Fruit fly (Drosophila melanogaster) whole organism, embryonic: ENCODE results near the gene CG43993.

Experiments
- Aef1 ChIP-seq: fragments of 200-800 bp; sonication (Bioruptor generic); IDR thresholded peaks from 3 replicates; pipeline ENCODE4 v1.3.6; 2022; ENCODE audit warnings: missing biosample characterization, missing genetic modification characterization
- Atf3 ChIP-seq: fragments of 200-800 bp; sonication (Bioruptor generic); optimal IDR thresholded peaks from 3 replicates; lab custom pipeline; 2016; ENCODE audit warnings: missing biosample characterization, missing genetic modification characterization
- B-H2 ChIP-seq: fragments of 200-800 bp; sonication (Bioruptor generic); optimal IDR thresholded peaks from 2 replicates; lab custom pipeline; 2018; ENCODE audit warnings: missing biosample characterization, mild to moderate bottlenecking, missing genetic modification characterization
- CG10147 ChIP-seq: fragments of 200-800 bp; sonication (Bioruptor generic); optimal IDR thresholded peaks from 2 replicates; lab custom pipeline; 2019; ENCODE audit warnings: missing biosample characterization, mild to moderate bottlenecking, missing genetic modification characterization, moderate library complexity
- CG11247 ChIP-seq: fragments of 200-800 bp; sonication (Bioruptor generic); IDR thresholded peaks from 2 replicates; pipeline ENCODE4 v1.3.6; 2022; ENCODE audit warnings: missing biosample characterization, missing genetic modification characterization
- CG11398 ChIP-seq: fragments of 200-800 bp; sonication (Bioruptor generic); optimal IDR thresholded peaks from 2 replicates; lab custom pipeline; 2016; ENCODE audit warnings: missing biosample characterization, missing genetic modification characterization
- CG12155 ChIP-seq: fragments of 200-800 bp; sonication (Bioruptor generic); optimal IDR thresholded peaks from 3 replicates; lab custom pipeline; 2016; ENCODE audit warnings: missing biosample characterization, missing genetic modification characterization
- CG12744 ChIP-seq: fragments of 200-800 bp; sonication (Bioruptor generic); optimal IDR thresholded peaks from 2 replicates; lab custom pipeline; 2016; ENCODE audit warnings: missing biosample characterization, missing genetic modification characterization
- CG12942 ChIP-seq: fragments of 200-800 bp; sonication (Bioruptor generic); optimal IDR thresholded peaks from 3 replicates; lab custom pipeline; 2016; ENCODE audit warnings: missing biosample characterization, missing genetic modification characterization
- CG14441 ChIP-seq: fragments of 200-800 bp; sonication (Bioruptor generic); IDR thresholded peaks from 2 replicates; pipeline ENCODE4 v1.3.6; 2022; ENCODE audit warnings: missing biosample characterization, missing genetic modification characterization
- CG15269 ChIP-seq: fragments of 200-800 bp; sonication (Bioruptor generic); optimal IDR thresholded peaks from 2 replicates; lab custom pipeline; 2018; ENCODE audit warnings: missing biosample characterization, mild to moderate bottlenecking, missing genetic modification characterization, moderate library complexity
- CG2199 ChIP-seq: fragments of 200-800 bp; sonication (Bioruptor generic); IDR thresholded peaks from 3 replicates; pipeline ENCODE4 v1.3.6; 2022; ENCODE audit warnings: missing biosample characterization, missing genetic modification characterization
- CG32767 ChIP-seq: fragments of 200-800 bp; sonication (Bioruptor generic); IDR thresholded peaks from 2 replicates; pipeline ENCODE4 v1.3.6; 2022; ENCODE audit warnings: missing biosample characterization, missing genetic modification characterization
- CG43689 ChIP-seq: fragments of 200-800 bp; sonication (Bioruptor generic); IDR thresholded peaks from 2 replicates; pipeline ENCODE4 v1.3.6; 2022; ENCODE audit warnings: missing biosample characterization, missing genetic modification characterization
- CG4617 ChIP-seq: fragments of 200-800 bp; sonication (Bioruptor generic); optimal IDR thresholded peaks from 3 replicates; lab custom pipeline; 2016; ENCODE audit warnings: missing biosample characterization, missing genetic modification characterization, borderline replicate concordance
- CG6683 ChIP-seq: fragments of 200-800 bp; sonication (Bioruptor generic); optimal IDR thresholded peaks from 2 replicates; lab custom pipeline; 2017; ENCODE audit warnings: missing biosample characterization, mild to moderate bottlenecking, missing genetic modification characterization, missing genetic modification reagents
- CG7372 ChIP-seq: fragments of 200-800 bp; sonication (Bioruptor generic); IDR thresholded peaks from 2 replicates; pipeline ENCODE4 v1.3.6; 2022; ENCODE audit warnings: missing biosample characterization, missing genetic modification characterization
- CG8281 ChIP-seq: fragments of 200-800 bp; sonication (Bioruptor generic); optimal IDR thresholded peaks from 2 replicates; lab custom pipeline; 2018; ENCODE audit warnings: missing biosample characterization, mild to moderate bottlenecking, missing genetic modification characterization, moderate library complexity
- CG8765 ChIP-seq: fragments of 200-800 bp; sonication (Bioruptor generic); IDR thresholded peaks from 2 replicates; pipeline ENCODE4 v1.3.6; 2022; ENCODE audit warnings: missing biosample characterization, missing genetic modification characterization
- CG8924 ChIP-seq: fragments of 200-800 bp; optimal IDR thresholded peaks from 3 replicates; lab custom pipeline; 2019; ENCODE audit warnings: missing biosample characterization, mild to moderate bottlenecking, missing genetic modification characterization, moderate library complexity
- CoRest ChIP-seq: fragments of 200-800 bp; sonication (Bioruptor generic); optimal IDR thresholded peaks from 3 replicates; lab custom pipeline; 2018; ENCODE audit warnings: missing biosample characterization, mild to moderate bottlenecking, missing genetic modification characterization, moderate library complexity
- Doc3 ChIP-seq: fragments of 200-800 bp; sonication (Bioruptor generic); IDR thresholded peaks from 3 replicates; pipeline ENCODE4 v1.3.6; 2022; ENCODE audit warnings: missing biosample characterization, missing genetic modification characterization; ENCODE audit not compliant: partially characterized antibody
- Fer3 ChIP-seq: fragments of 200-800 bp; sonication (Bioruptor generic); optimal IDR thresholded peaks from 2 replicates; lab custom pipeline; 2018; ENCODE audit warnings: missing biosample characterization, mild to moderate bottlenecking, missing genetic modification characterization, moderate library complexity
- HHEX ChIP-seq: fragments of 200-800 bp; sonication (Bioruptor generic); optimal IDR thresholded peaks from 3 replicates; lab custom pipeline; 2017; ENCODE audit warnings: missing biosample characterization, mild to moderate bottlenecking, missing genetic modification characterization, missing genetic modification reagents
- Hr51 ChIP-seq, 2 experiments: fragments of 200-800 bp; sonication (Bioruptor generic); optimal IDR thresholded peaks; 2 replicates in 1 of 2; 3 replicates in 1 of 2; lab custom pipeline; 2016 to 2018; ENCODE audit warnings: missing biosample characterization in 2 of 2, missing genetic modification characterization in 2 of 2, mild to moderate bottlenecking in 1 of 2, moderate library complexity in 1 of 2
- Hsf ChIP-seq: fragments of 200-800 bp; sonication (Bioruptor generic); optimal IDR thresholded peaks from 3 replicates; lab custom pipeline; 2016; ENCODE audit warnings: missing biosample characterization, missing genetic modification characterization
- Kr ChIP-seq: fragments of 200-800 bp; sonication (Bioruptor generic); optimal IDR thresholded peaks from 2 replicates; lab custom pipeline; 2017; ENCODE audit warnings: missing biosample characterization, mild to moderate bottlenecking, missing genetic modification characterization
- Lhr ChIP-seq: fragments of 200-800 bp; sonication (Bioruptor generic); optimal IDR thresholded peaks from 3 replicates; lab custom pipeline; 2017; ENCODE audit warnings: mild to moderate bottlenecking, missing biosample characterization, missing genetic modification reagents, missing genetic modification characterization
- MESR4 ChIP-seq: fragments of 200-800 bp; sonication (Bioruptor generic); optimal IDR thresholded peaks from 2 replicates; lab custom pipeline; 2018; ENCODE audit warnings: missing biosample characterization, mild to moderate bottlenecking, missing genetic modification characterization, moderate library complexity
- NK7.1 ChIP-seq: fragments of 200-800 bp; sonication (Bioruptor generic); optimal IDR thresholded peaks from 3 replicates; lab custom pipeline; 2016; ENCODE audit warnings: missing biosample characterization, missing genetic modification characterization
- Nf-YC ChIP-seq: fragments of 200-800 bp; optimal IDR thresholded peaks from 3 replicates; lab custom pipeline; 2019; ENCODE audit warnings: missing biosample characterization, mild to moderate bottlenecking, missing genetic modification characterization, moderate library complexity
- PHDP ChIP-seq: fragments of 200-800 bp; sonication (Bioruptor generic); optimal IDR thresholded peaks from 3 replicates; lab custom pipeline; 2018; ENCODE audit warnings: missing biosample characterization, mild to moderate bottlenecking, missing genetic modification characterization, moderate library complexity
- al ChIP-seq: fragments of 200-800 bp; sonication (Bioruptor generic); IDR thresholded peaks from 2 replicates; pipeline ENCODE4 v1.3.6; 2022; ENCODE audit warnings: missing biosample characterization, missing genetic modification characterization
- ara ChIP-seq: fragments of 200-800 bp; sonication (Bioruptor generic); IDR thresholded peaks from 2 replicates; pipeline ENCODE4 v1.3.6; 2022; ENCODE audit warnings: missing biosample characterization, missing genetic modification characterization
- cg ChIP-seq: fragments of 200-800 bp; sonication (Bioruptor generic); optimal IDR thresholded peaks from 3 replicates; lab custom pipeline; 2019; ENCODE audit warnings: missing biosample characterization, mild to moderate bottlenecking, missing genetic modification characterization, moderate library complexity
- crp ChIP-seq, 2 experiments: fragments of 200-800 bp; sonication (Bioruptor generic); optimal IDR thresholded peaks; 2 replicates in 1 of 2; 3 replicates in 1 of 2; lab custom pipeline; 2017; ENCODE audit warnings: missing biosample characterization in 2 of 2, missing genetic modification characterization in 2 of 2, mild to moderate bottlenecking in 1 of 2, moderate library complexity in 1 of 2
- dmrt11E ChIP-seq: fragments of 200-800 bp; sonication (Bioruptor generic); optimal IDR thresholded peaks from 3 replicates; lab custom pipeline; 2018; ENCODE audit warnings: missing biosample characterization, mild to moderate bottlenecking, missing genetic modification characterization, moderate library complexity
- emc ChIP-seq: fragments of 200-800 bp; sonication (Bioruptor generic); optimal IDR thresholded peaks from 2 replicates; lab custom pipeline; 2016; ENCODE audit warnings: missing biosample characterization, missing genetic modification characterization
- fru ChIP-seq: fragments of >200 bp; optimal IDR thresholded peaks from 2 replicates; lab custom pipeline; 2017
- jigr1 ChIP-seq: fragments of 200-800 bp; sonication (Bioruptor generic); IDR thresholded peaks from 3 replicates; pipeline ENCODE4 v1.3.6; 2022; ENCODE audit warnings: missing biosample characterization, missing genetic modification characterization
- ken ChIP-seq: fragments of 200-800 bp; sonication (Bioruptor generic); IDR thresholded peaks from 3 replicates; pipeline ENCODE4 v1.3.6; 2022; ENCODE audit warnings: missing biosample characterization, missing genetic modification characterization
- lov ChIP-seq, 2 experiments: fragments of 200-800 bp in 1 of 2; fragments of >200 bp in 1 of 2; sonication (Bioruptor generic) in 1 of 2; IDR thresholded peaks in 1 of 2; optimal IDR thresholded peaks in 1 of 2; 2 replicates in 1 of 2; 3 replicates in 1 of 2; pipeline versions ENCODE4 v1.3.6 to Lab custom; 2017 to 2022; ENCODE audit warnings: missing biosample characterization in 1 of 2, missing genetic modification characterization in 1 of 2
- p53 ChIP-seq: fragments of 200-800 bp; sonication (Bioruptor generic); optimal IDR thresholded peaks from 2 replicates; lab custom pipeline; 2016; ENCODE audit warnings: missing biosample characterization, missing genetic modification characterization
- ranshi ChIP-seq: fragments of 200-800 bp; sonication (Bioruptor generic); IDR thresholded peaks from 2 replicates; pipeline ENCODE4 v1.3.6; 2022; ENCODE audit warnings: missing biosample characterization, missing genetic modification characterization
- sc ChIP-seq, 3 experiments: fragments of >200 bp in 2 of 3; fragments of 200-800 bp in 1 of 3; sonication (Bioruptor generic) in 1 of 3; optimal IDR thresholded peaks; 2 replicates in 2 of 3; 3 replicates in 1 of 3; lab custom pipeline; 2017; ENCODE audit warnings: mild to moderate bottlenecking in 1 of 3, missing biosample characterization in 1 of 3, missing genetic modification characterization in 1 of 3, missing genetic modification reagents in 1 of 3
- sens-2 ChIP-seq: fragments of 200-800 bp; sonication (Bioruptor generic); IDR thresholded peaks from 2 replicates; pipeline ENCODE4 v1.3.6; 2022; ENCODE audit warnings: missing biosample characterization, missing genetic modification characterization
- shn ChIP-seq: fragments of 200-800 bp; sonication (Bioruptor generic); optimal IDR thresholded peaks from 3 replicates; lab custom pipeline; 2016; ENCODE audit warnings: missing biosample characterization, missing genetic modification characterization
- sisA ChIP-seq: fragments of 200-800 bp; sonication (Bioruptor generic); IDR thresholded peaks from 2 replicates; pipeline ENCODE4 v1.3.6; 2022; ENCODE audit warnings: missing biosample characterization, missing genetic modification characterization
- tin ChIP-seq: fragments of 200-800 bp; sonication (Bioruptor generic); optimal IDR thresholded peaks from 3 replicates; lab custom pipeline; 2016; ENCODE audit warnings: missing biosample characterization, missing genetic modification characterization
- vfl ChIP-seq: fragments of 200-800 bp; sonication (Bioruptor generic); optimal IDR thresholded peaks from 2 replicates; lab custom pipeline; 2016; ENCODE audit warnings: missing biosample characterization, missing genetic modification characterization

The CG43993 gene

DNA sequence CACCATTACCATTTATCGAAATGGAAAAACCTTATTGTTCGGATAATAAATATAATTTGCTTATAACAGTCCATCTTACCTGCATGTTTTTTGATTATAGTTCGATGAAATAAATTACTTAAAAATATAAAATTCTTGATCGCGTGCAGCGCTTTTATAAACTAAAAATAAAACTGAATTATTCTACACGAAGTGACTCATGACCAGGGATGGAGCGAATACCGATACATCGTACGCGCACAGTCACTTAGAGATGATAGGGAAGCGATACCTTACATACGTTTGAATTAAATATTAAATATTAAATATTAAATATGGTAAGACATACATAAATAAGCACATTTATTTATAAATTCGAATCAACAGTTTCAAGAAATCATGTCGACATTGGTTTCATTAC lies 39.4 kb upstream of the CG43993 start, which contains the start of gene viaf (continued):
- TF ChIP-seq Atf3 (GFP tag; lab: Kevin White, UChicago) (no peak), Nf-YC (tag; lab: Kevin White, UChicago) (no peak), PHDP (tag; lab: Kevin White, UChicago) (no peak), ranshi (GFP tag; lab: Robert Waterston, UW) (no peak), Hr51 (GFP tag; optimal IDR thresholded peaks at IDR 0.05; lab: Kevin White, UChicago) (no peak), Hsf (GFP tag; lab: Kevin White, UChicago) (peak; percentile 45), ken (GFP tag; lab: Robert Waterston, UW) (no peak), shn (GFP tag; lab: Kevin White, UChicago) (no peak), CG11247 (GFP tag; lab: Robert Waterston, UW) (peak; percentile 25; the same call in 1 of the 2 replicates), CG43689 (GFP tag; lab: Robert Waterston, UW) (no peak), jigr1 (GFP tag; lab: Robert Waterston, UW) (peak; percentile 75; the same call in 2 of the 3 replicates), tin (peak; percentile 56), al (GFP tag; lab: Robert Waterston, UW) (peak; percentile 49), ara (GFP tag; lab: Robert Waterston, UW) (no peak; the same call in 1 of the 2 replicates), vfl (no peak), CG12744 (GFP tag; lab: Kevin White, UChicago) (no peak), dmrt11E (tag; lab: Kevin White, UChicago) (peak; percentile 55), p53 (GFP tag; lab: Kevin White, UChicago) (no peak), Aef1 (GFP tag; lab: Robert Waterston, UW) (peak; percentile 32; the same call in 1 of the 3 replicates), Kr (GFP tag; lab: Kevin White, UChicago) (no peak), CG11398 (GFP tag; lab: Kevin White, UChicago) (no peak), CG4617 (GFP tag; lab: Kevin White, UChicago) (peak; percentile 88), B-H2 (GFP tag; lab: Kevin White, UChicago) (no peak), lov (optimal IDR thresholded peaks at IDR 0.05; lab: Kevin White, UChicago) (no peak), lov (GFP tag; IDR thresholded peaks at IDR 0.05; lab: Robert Waterston, UW) (no peak), sisA (peak; percentile 35; the same call in 1 of the 2 replicates), cg (GFP tag; lab: Kevin White, UChicago) (no peak), CG12155 (GFP tag; lab: Kevin White, UChicago) (peak; percentile 37), CG32767 (GFP tag; lab: Robert Waterston, UW) (no peak), sc (optimal IDR thresholded peaks at IDR 0.05; lab: Kevin White, UChicago) (no peak), sc (GFP tag; optimal IDR thresholded peaks at IDR 0.05; lab: Kevin White, UChicago) (no peak), CG15269 (tag; lab: Kevin White, UChicago) (no peak), HHEX (GFP tag; lab: Kevin White, UChicago) (no peak), fru (lab: Kevin White, UChicago) (no peak), Lhr (GFP tag; lab: Kevin White, UChicago) (no peak), NK7.1 (no peak), sens-2 (GFP tag; lab: Robert Waterston, UW) (no peak), CG8281 (tag; lab: Kevin White, UChicago) (no peak), CG2199 (GFP tag; lab: Robert Waterston, UW) (no peak), Doc3 (GFP tag; lab: Robert Waterston, UW) (peak; percentile 91), CG12942 (GFP tag; lab: Kevin White, UChicago) (peak; percentile 42), CG7372 (peak; percentile 25; the same call in 1 of the 2 replicates), CG8765 (no peak), CoRest (peak; percentile 60), MESR4 (GFP tag; lab: Kevin White, UChicago) (peak; percentile 76), CG6683 (GFP tag; lab: Kevin White, UChicago) (no peak), CG8924 (tag; lab: Kevin White, UChicago) (peak; percentile 75), CG14441 (GFP tag; lab: Robert Waterston, UW) (peak; percentile 30), crp (GFP tag; optimal IDR thresholded peaks at IDR 0.05; lab: Kevin White, UChicago) (no peak), Fer3 (tag; lab: Kevin White, UChicago) (no peak), emc (GFP tag; lab: Kevin White, UChicago) (no peak), CG10147 (GFP tag; lab: Kevin White, UChicago) (no peak)
